Fruit fly (Drosophila melanogaster) whole organism, embryonic: ENCODE data around the gene CG17666.

Experiments used
- CG10565 ChIP-seq: fragments of 200-800 bp; sonication (Bioruptor generic); optimal IDR thresholded peaks from 3 replicates; lab custom pipeline; 2016; ENCODE audit warnings: missing biosample characterization, mild to moderate bottlenecking, missing genetic modification characterization
- CG12391 ChIP-seq: fragments of 200-800 bp; sonication (Bioruptor generic); optimal IDR thresholded peaks from 3 replicates; lab custom pipeline; 2018; ENCODE audit warnings: missing biosample characterization, mild to moderate bottlenecking, missing genetic modification characterization, moderate library complexity
- CG12744 ChIP-seq: fragments of 200-800 bp; sonication (Bioruptor generic); optimal IDR thresholded peaks from 2 replicates; lab custom pipeline; 2016; ENCODE audit warnings: missing biosample characterization, missing genetic modification characterization
- CG14014 ChIP-seq: fragments of 200-800 bp; sonication (Bioruptor generic); IDR thresholded peaks from 2 replicates; pipeline ENCODE4 v1.3.6; 2022; ENCODE audit warnings: missing biosample characterization, missing genetic modification characterization
- CG14965 ChIP-seq: fragments of 200-800 bp; sonication (Bioruptor generic); optimal IDR thresholded peaks from 2 replicates; lab custom pipeline; 2016; ENCODE audit warnings: missing biosample characterization, missing genetic modification characterization, borderline replicate concordance
- CG15479 ChIP-seq: fragments of 200-800 bp; sonication (Bioruptor generic); optimal IDR thresholded peaks from 3 replicates; lab custom pipeline; 2019; ENCODE audit warnings: missing biosample characterization, mild to moderate bottlenecking, missing genetic modification characterization, moderate library complexity
- CG17328 ChIP-seq: fragments of 200-800 bp; sonication (Bioruptor generic); IDR thresholded peaks from 2 replicates; pipeline ENCODE4 v1.3.6; 2022; ENCODE audit warnings: missing biosample characterization, missing genetic modification characterization
- CG1792 ChIP-seq: fragments of 200-800 bp; sonication (Bioruptor generic); optimal IDR thresholded peaks from 2 replicates; lab custom pipeline; 2016; ENCODE audit warnings: missing biosample characterization, missing genetic modification characterization
- CG18764 ChIP-seq: fragments of 200-800 bp; sonication (Bioruptor generic); optimal IDR thresholded peaks from 3 replicates; lab custom pipeline; 2016; ENCODE audit warnings: missing biosample characterization, missing genetic modification characterization
- CG34422 ChIP-seq: fragments of 200-800 bp; sonication (Bioruptor generic); IDR thresholded peaks from 3 replicates; pipeline ENCODE4 v1.3.6; 2022; ENCODE audit warnings: missing biosample characterization, missing genetic modification characterization
- CG42726 ChIP-seq: fragments of 200-800 bp; sonication (Bioruptor generic); IDR thresholded peaks from 2 replicates; pipeline ENCODE4 v1.3.6; 2022; ENCODE audit warnings: missing biosample characterization, missing genetic modification characterization; ENCODE audit not compliant: partially characterized antibody
- CG4820 ChIP-seq: fragments of 200-800 bp; sonication (Bioruptor generic); optimal IDR thresholded peaks from 3 replicates; lab custom pipeline; 2016; ENCODE audit warnings: missing biosample characterization, missing genetic modification characterization
- CG4854 ChIP-seq: fragments of 200-800 bp; sonication (Bioruptor generic); optimal IDR thresholded peaks from 2 replicates; lab custom pipeline; 2016; ENCODE audit warnings: missing biosample characterization, missing genetic modification characterization, inconsistent platforms
- CG5180 ChIP-seq: fragments of 200-800 bp; sonication (Bioruptor generic); optimal IDR thresholded peaks from 3 replicates; lab custom pipeline; 2017; ENCODE audit warnings: missing biosample characterization, missing genetic modification characterization, mild to moderate bottlenecking, moderate library complexity, missing genetic modification reagents
- CG5245 ChIP-seq: fragments of 200-800 bp; sonication (Bioruptor generic); optimal IDR thresholded peaks from 3 replicates; lab custom pipeline; 2016; ENCODE audit warnings: missing biosample characterization, missing genetic modification characterization
- CG6683 ChIP-seq: fragments of 200-800 bp; sonication (Bioruptor generic); optimal IDR thresholded peaks from 2 replicates; lab custom pipeline; 2017; ENCODE audit warnings: missing biosample characterization, mild to moderate bottlenecking, missing genetic modification characterization, missing genetic modification reagents
- CG6689 ChIP-seq: fragments of 200-800 bp; sonication (Bioruptor generic); IDR thresholded peaks from 2 replicates; pipeline ENCODE4 v1.3.6; 2022; ENCODE audit warnings: missing biosample characterization, missing genetic modification characterization
- CG9932 ChIP-seq: fragments of 200-800 bp; sonication (Bioruptor generic); IDR thresholded peaks from 2 replicates; pipeline ENCODE4 v1.3.6; 2022; ENCODE audit warnings: missing biosample characterization, missing genetic modification characterization
- CoRest ChIP-seq: fragments of 200-800 bp; sonication (Bioruptor generic); optimal IDR thresholded peaks from 3 replicates; lab custom pipeline; 2018; ENCODE audit warnings: missing biosample characterization, mild to moderate bottlenecking, missing genetic modification characterization, moderate library complexity
- Dek ChIP-seq: fragments of 200-800 bp; sonication (Bioruptor generic); optimal IDR thresholded peaks from 3 replicates; lab custom pipeline; 2019; ENCODE audit warnings: missing biosample characterization, mild to moderate bottlenecking, missing genetic modification characterization, moderate library complexity
- Drgx ChIP-seq: fragments of 200-800 bp; sonication (Bioruptor generic); IDR thresholded peaks from 2 replicates; pipeline ENCODE4 v1.3.6; 2022; ENCODE audit warnings: missing biosample characterization, missing genetic modification characterization
- Eip74EF ChIP-seq, 2 experiments: fragments of 200-800 bp in 1 of 2; fragments of >200 bp in 1 of 2; sonication (Bioruptor generic) in 1 of 2; optimal IDR thresholded peaks; 2 replicates each; lab custom pipeline; 2017 to 2019; ENCODE audit warnings: missing biosample characterization in 2 of 2, missing genetic modification characterization in 2 of 2, mild to moderate bottlenecking in 1 of 2, moderate library complexity in 1 of 2
- Fer2 ChIP-seq: fragments of 200-800 bp; sonication (Bioruptor generic); optimal IDR thresholded peaks from 2 replicates; lab custom pipeline; 2018; ENCODE audit warnings: missing biosample characterization, mild to moderate bottlenecking, missing genetic modification characterization, moderate library complexity
- HmgZ ChIP-seq: fragments of 200-800 bp; sonication (Bioruptor generic); optimal IDR thresholded peaks from 2 replicates; lab custom pipeline; 2018; ENCODE audit warnings: missing biosample characterization, mild to moderate bottlenecking, missing genetic modification characterization
- Lhr ChIP-seq: fragments of 200-800 bp; sonication (Bioruptor generic); optimal IDR thresholded peaks from 3 replicates; lab custom pipeline; 2017; ENCODE audit warnings: mild to moderate bottlenecking, missing biosample characterization, missing genetic modification reagents, missing genetic modification characterization
- Med ChIP-seq: fragments of 200-800 bp; sonication (Bioruptor generic); peaks from one replicate; lab custom pipeline; 2016; ENCODE audit warnings: missing biosample characterization, missing genetic modification characterization, mild to moderate bottlenecking, inconsistent platforms, moderate library complexity
- Oli ChIP-seq: fragments of 200-800 bp; sonication (Bioruptor generic); optimal IDR thresholded peaks from 2 replicates; lab custom pipeline; 2018; ENCODE audit warnings: missing biosample characterization, mild to moderate bottlenecking, missing genetic modification characterization, moderate library complexity
- Ptx1 ChIP-seq: fragments of 200-800 bp; sonication (Bioruptor generic); IDR thresholded peaks from 2 replicates; pipeline ENCODE4 v1.3.6; 2022; ENCODE audit warnings: missing biosample characterization, missing genetic modification characterization
- TFAM ChIP-seq: fragments of 200-800 bp; sonication (Bioruptor generic); optimal IDR thresholded peaks from 2 replicates; lab custom pipeline; 2017; ENCODE audit warnings: missing biosample characterization, missing genetic modification characterization, inconsistent platforms
- Trl ChIP-seq, 3 experiments: fragments of >200 bp in 2 of 3; fragments of 200-800 bp in 1 of 3; sonication (Bioruptor generic) in 1 of 3; optimal IDR thresholded peaks; 2 replicates in 1 of 3; 3 replicates in 2 of 3; lab custom pipeline; 2016 to 2017; ENCODE audit warnings: missing biosample characterization in 1 of 3, missing genetic modification characterization in 1 of 3
- Vsx1 ChIP-seq: fragments of 200-800 bp; sonication (Bioruptor generic); optimal IDR thresholded peaks from 2 replicates; lab custom pipeline; 2017; ENCODE audit warnings: missing biosample characterization, mild to moderate bottlenecking, missing genetic modification characterization, missing genetic modification reagents
- YL-1 ChIP-seq: fragments of 200-800 bp; sonication (Bioruptor generic); optimal IDR thresholded peaks from 3 replicates; lab custom pipeline; 2017; ENCODE audit warnings: missing biosample characterization, mild to moderate bottlenecking, missing genetic modification characterization
- cg ChIP-seq: fragments of 200-800 bp; sonication (Bioruptor generic); optimal IDR thresholded peaks from 3 replicates; lab custom pipeline; 2019; ENCODE audit warnings: missing biosample characterization, mild to moderate bottlenecking, missing genetic modification characterization, moderate library complexity
- croc ChIP-seq: fragments of 200-800 bp; sonication (Bioruptor generic); conservative IDR thresholded peaks from 3 replicates; pipeline ENCODE4 v1.3.6; 2022; ENCODE audit warnings: missing biosample characterization, missing genetic modification characterization
- ewg ChIP-seq: fragments of 200-800 bp; sonication (Bioruptor generic); optimal IDR thresholded peaks from 3 replicates; lab custom pipeline; 2017; ENCODE audit warnings: mild to moderate bottlenecking, missing biosample characterization, missing genetic modification reagents, missing genetic modification characterization
- exex ChIP-seq: fragments of 200-800 bp; sonication (Bioruptor generic); optimal IDR thresholded peaks from 4 replicates; lab custom pipeline; 2018; ENCODE audit warnings: missing biosample characterization, mild to moderate bottlenecking, missing genetic modification characterization, moderate library complexity
- fd96Cb ChIP-seq: fragments of 200-800 bp; sonication (Bioruptor generic); optimal IDR thresholded peaks from 2 replicates; lab custom pipeline; 2018; ENCODE audit warnings: missing biosample characterization, mild to moderate bottlenecking, missing genetic modification characterization, moderate library complexity
- lmd ChIP-seq: fragments of 200-800 bp; sonication (Bioruptor generic); IDR thresholded peaks from 2 replicates; pipeline ENCODE4 v1.3.6; 2022; ENCODE audit warnings: missing biosample characterization, missing genetic modification characterization
- lola ChIP-seq, 3 experiments: fragments of >200 bp in 2 of 3; fragments of 200-800 bp in 1 of 3; sonication (Bioruptor generic) in 1 of 3; optimal IDR thresholded peaks; 2 replicates each; lab custom pipeline; 2017 to 2019; ENCODE audit warnings: missing biosample characterization in 3 of 3, missing genetic modification characterization in 3 of 3, mild to moderate bottlenecking in 1 of 3, moderate library complexity in 1 of 3
- p53 ChIP-seq: fragments of 200-800 bp; sonication (Bioruptor generic); optimal IDR thresholded peaks from 2 replicates; lab custom pipeline; 2016; ENCODE audit warnings: missing biosample characterization, missing genetic modification characterization
- ranshi ChIP-seq: fragments of 200-800 bp; sonication (Bioruptor generic); IDR thresholded peaks from 2 replicates; pipeline ENCODE4 v1.3.6; 2022; ENCODE audit warnings: missing biosample characterization, missing genetic modification characterization
- repo ChIP-seq: fragments of 200-800 bp; sonication (Bioruptor generic); optimal IDR thresholded peaks from 2 replicates; lab custom pipeline; 2016; ENCODE audit warnings: missing biosample characterization, missing genetic modification characterization
- slou ChIP-seq: fragments of 200-800 bp; sonication (Bioruptor generic); optimal IDR thresholded peaks from 3 replicates; lab custom pipeline; 2016; ENCODE audit warnings: missing biosample characterization, missing genetic modification characterization
- sqz ChIP-seq: fragments of 200-800 bp; sonication (Bioruptor generic); optimal IDR thresholded peaks from 3 replicates; lab custom pipeline; 2018; ENCODE audit warnings: missing biosample characterization, mild to moderate bottlenecking, missing genetic modification characterization
- sr ChIP-seq: fragments of 200-800 bp; sonication (Bioruptor generic); IDR thresholded peaks from 3 replicates; pipeline ENCODE4 v1.3.6; 2022; ENCODE audit warnings: missing biosample characterization, missing genetic modification characterization
- tio ChIP-seq: fragments of 200-800 bp; sonication (Bioruptor generic); optimal IDR thresholded peaks from 2 replicates; lab custom pipeline; 2017; ENCODE audit warnings: missing biosample characterization, missing genetic modification characterization, inconsistent platforms
- vnd ChIP-seq: fragments of 200-800 bp; sonication (Bioruptor generic); IDR thresholded peaks from 3 replicates; pipeline ENCODE4 v1.3.6; 2022; ENCODE audit warnings: missing biosample characterization, missing genetic modification characterization; ENCODE audit not compliant: partially characterized antibody
- wdn ChIP-seq: fragments of 200-800 bp; sonication (Bioruptor generic); IDR thresholded peaks from 2 replicates; pipeline ENCODE4 v1.3.6; 2022; ENCODE audit warnings: missing biosample characterization, missing genetic modification characterization
- zen ChIP-seq: fragments of 200-800 bp; sonication (Bioruptor generic); optimal IDR thresholded peaks from 3 replicates; lab custom pipeline; 2018; ENCODE audit warnings: missing biosample characterization, mild to moderate bottlenecking, missing genetic modification characterization, moderate library complexity
- zfh2 ChIP-seq: fragments of 200-800 bp; sonication (Bioruptor generic); optimal IDR thresholded peaks from 2 replicates; lab custom pipeline; 2016; ENCODE audit warnings: missing biosample characterization, missing genetic modification characterization

Gene CG17666

DNA sequence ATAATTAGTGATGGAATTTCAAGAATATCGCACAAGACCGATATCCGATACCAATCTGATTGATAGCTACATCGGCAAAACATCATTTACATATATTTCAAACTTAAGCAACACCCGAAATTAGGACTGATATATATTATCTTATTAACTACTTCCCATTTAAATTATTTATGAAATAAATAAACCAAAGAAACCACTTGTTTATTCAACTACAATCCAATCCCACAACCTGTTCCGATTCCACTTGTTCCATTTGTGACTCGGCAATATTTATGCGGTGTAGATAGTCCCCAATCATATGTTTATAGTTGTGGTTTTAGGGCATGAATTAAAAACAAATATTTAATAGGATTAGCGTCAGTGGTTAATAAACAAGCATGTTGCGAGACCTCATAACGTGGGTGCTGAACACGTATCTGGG is 26.3 kb upstream of the CG17666 start, which contains the start of the genes CG10973 and Vps13D (continued):
- TF ChIP-seq CG1792 (GFP tag; lab: Kevin White, UChicago), result peak; percentile 67
- no peak for TF ChIP-seq CG6689 (GFP tag; lab: Robert Waterston, UW)
- TF ChIP-seq YL-1 (GFP tag; lab: Kevin White, UChicago), result peak; percentile 91
- TF ChIP-seq CG9932, result no peak
- no peak for TF ChIP-seq repo
- TF ChIP-seq Fer2 (tag; lab: Kevin White, UChicago), result no peak
- no peak for TF ChIP-seq zen (tag; lab: Kevin White, UChicago)
- TF ChIP-seq CG5245, result no peak
- TF ChIP-seq CG14014 (GFP tag; lab: Robert Waterston, UW), result peak; percentile 35; the same call in 1 of the 2 replicates
- TF ChIP-seq CG42726, result peak; percentile 67; the same call in 1 of the 2 replicates
- no peak for TF ChIP-seq Dek
- TF ChIP-seq TFAM (GFP tag; lab: Kevin White, UChicago), result peak; percentile 27
- TF ChIP-seq sqz, result no peak
- no peak for TF ChIP-seq CoRest (tag; lab: Kevin White, UChicago)
- TF ChIP-seq CG10565, result no peak
- TF ChIP-seq exex (tag; lab: Kevin White, UChicago), result no peak
- no peak for TF ChIP-seq cg
- peak; percentile 47; the same call in 1 of the 2 replicates for TF ChIP-seq ranshi (GFP tag; lab: Robert Waterston, UW)
- no peak for TF ChIP-seq croc (GFP tag; lab: Robert Waterston, UW)
- TF ChIP-seq Eip74EF (GFP tag; optimal IDR thresholded peaks at IDR 0.05; lab: Kevin White, UChicago), result no peak
- TF ChIP-seq ewg, result no peak
- TF ChIP-seq zfh2 (GFP tag; lab: Kevin White, UChicago), result peak; percentile 3
- TF ChIP-seq tio (GFP tag; lab: Kevin White, UChicago), result no peak
- TF ChIP-seq CG6683 (GFP tag; lab: Kevin White, UChicago), result no peak
- peak; percentile 71 for TF ChIP-seq HmgZ
- no peak for TF ChIP-seq fd96Cb
- no peak for TF ChIP-seq CG5180 (GFP tag; lab: Kevin White, UChicago)
- TF ChIP-seq CG4820 (GFP tag; lab: Kevin White, UChicago), result peak; percentile 18
- TF ChIP-seq Drgx (GFP tag; lab: Robert Waterston, UW), result no peak
- TF ChIP-seq lola (GFP tag; optimal IDR thresholded peaks at IDR 0.05; lab: Kevin White, UChicago), result no peak
- TF ChIP-seq CG17328 (GFP tag; lab: Robert Waterston, UW), result peak; percentile 51; the same call in 1 of the 2 replicates
- peak; percentile 64; the same call in 1 of the 3 replicates for TF ChIP-seq CG34422
- peak; percentile 84 for TF ChIP-seq vnd (GFP tag; lab: Robert Waterston, UW)
- no peak for TF ChIP-seq Med (GFP tag; lab: Kevin White, UChicago)
- TF ChIP-seq p53 (GFP tag; lab: Kevin White, UChicago), result no peak
- TF ChIP-seq CG12744, result no peak
- TF ChIP-seq lmd (GFP tag; lab: Robert Waterston, UW), result no peak
- TF ChIP-seq CG18764 (GFP tag; lab: Kevin White, UChicago), result peak; percentile 100
- TF ChIP-seq wdn (GFP tag; lab: Robert Waterston, UW), result no peak
- peak; percentile 59 for TF ChIP-seq Lhr (GFP tag; lab: Kevin White, UChicago)
- no peak for TF ChIP-seq Oli (tag; lab: Kevin White, UChicago)
- no peak for TF ChIP-seq CG15479 (GFP tag; lab: Kevin White, UChicago)
- peak; percentile 69 for TF ChIP-seq CG4854 (GFP tag; lab: Kevin White, UChicago)
- no peak for TF ChIP-seq sr (GFP tag; lab: Robert Waterston, UW)
- TF ChIP-seq Ptx1, result no peak
- peak; percentile 57 for TF ChIP-seq slou
- TF ChIP-seq CG14965, result no peak
- TF ChIP-seq Trl (optimal IDR thresholded peaks at IDR 0.05; lab: Kevin White, UChicago), result no peak
- peak; percentile 24 for TF ChIP-seq Trl (GFP tag; optimal IDR thresholded peaks at IDR 0.05; lab: Kevin White, UChicago)
- no peak for TF ChIP-seq Vsx1 (GFP tag; lab: Kevin White, UChicago)
- no peak for TF ChIP-seq CG12391
